Worm (Caenorhabditis elegans): ENCODE results near the gene Y39B6A.29.
"Not testable (repeated sequence)": the region's sequence is repeated elsewhere in the genome, so short reads cannot be mapped to it uniquely, and the experiment has no call there.

Gene Y39B6A.29

ce11 chrV:19036061-19036460, 11.5 kb upstream of the Y39B6A.29 start:
- TF ChIP-seq ceh-28 (tag; optimal IDR thresholded peaks at IDR 0.05), result peak; percentile 92
- TF ChIP-seq egl-5 (tag; optimal IDR thresholded peaks at IDR 0.05), result no peak

ce11 chrV:19031456-19031855, 6.9 kb upstream of the Y39B6A.29 start, which contains the start of gene Y39B6A.27:
TSS of gene Y39B6A.27 (plus strand) at chrV:19031756.
- TF ChIP-seq nhr-28 (tag; optimal IDR thresholded peaks at IDR 0.05) (no peak), aly-2 (tag; optimal IDR thresholded peaks at IDR 0.05) (no peak), skn-1 (tag; optimal IDR thresholded peaks at IDR 0.05) (no peak), unc-39 (tag; optimal IDR thresholded peaks at IDR 0.05) (no peak), pqm-1 (tag; optimal IDR thresholded peaks at IDR 0.05) (no peak), fkh-10 (GFP tag; optimal IDR thresholded peaks at IDR 0.05) (no peak), elt-2 (tag; optimal IDR thresholded peaks at IDR 0.05) (no peak), tbx-2 (tag; optimal IDR thresholded peaks at IDR 0.05) (no peak), ceh-28 (tag; optimal IDR thresholded peaks at IDR 0.05) (no peak), R02D3.7 (tag; optimal IDR thresholded peaks at IDR 0.05) (no peak), ama-1 (optimal IDR thresholded peaks at IDR 0.05) (no peak), unc-62 (GFP tag; optimal IDR thresholded peaks at IDR 0.05) (no peak)

DNA sequence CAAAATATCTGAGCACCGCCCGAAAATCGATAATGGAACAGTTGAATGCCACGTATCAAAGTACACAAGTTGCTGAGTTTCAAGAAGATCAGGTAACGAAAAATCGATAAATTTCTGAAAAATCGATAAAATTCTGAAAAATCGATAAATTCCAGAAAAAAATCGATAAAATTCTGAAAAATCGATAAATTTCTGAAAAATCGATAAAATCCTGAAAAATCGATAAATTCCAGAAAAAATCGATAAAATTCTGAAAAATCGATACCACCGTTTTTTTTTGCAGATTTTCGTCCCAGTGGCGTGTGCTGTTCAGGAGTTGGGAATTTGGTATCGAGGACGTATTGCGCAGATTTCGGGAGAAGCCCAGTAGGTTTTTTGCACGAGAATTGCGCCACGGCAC, 2.8 kb upstream of the Y39B6A.29 start:
- peak; percentile 97 for TF ChIP-seq ceh-28 (tag; optimal IDR thresholded peaks at IDR 0.05)
- no peak for TF ChIP-seq jun-1 (tag; optimal IDR thresholded peaks at IDR 0.05)

- peak; percentile 55 for TF ChIP-seq ceh-28 (tag; optimal IDR thresholded peaks at IDR 0.05)
Observed at ce11 chrV:19026757-19027156, 2.2 kb upstream of the Y39B6A.29 start.

- no peak for TF ChIP-seq snpc-4 (tag; optimal IDR thresholded peaks at IDR 0.05)
Observed at ce11 chrV:19026163-19026562, 1.6 kb upstream of the Y39B6A.29 start, which contains the start of gene Y39B6A.25. TSS of gene Y39B6A.25 (plus strand) at chrV:19026463.

ce11 chrV:19019239-19019638, 5.3 kb downstream of the Y39B6A.29 start:
- peak; percentile 85 for TF ChIP-seq ceh-28 (tag; optimal IDR thresholded peaks at IDR 0.05)
- no peak for TF ChIP-seq eor-1 (tag; optimal IDR thresholded peaks at IDR 0.05)

ce11 chrV:19014940-19015339, 9.6 kb downstream of the Y39B6A.29 start:
- TF ChIP-seq ceh-28 (tag; optimal IDR thresholded peaks at IDR 0.05), result peak; percentile 70

ce11 chrV:19014273-19014672, 10.3 kb downstream of the Y39B6A.29 start, which contains the start of gene Y39B6A.30:
TSS of gene Y39B6A.30 (plus strand) at chrV:19014573.
- not testable (repeated sequence) for TF ChIP-seq nhr-76, fos-1, lin-39 (tag; optimal IDR thresholded peaks at IDR 0.05)

DNA sequence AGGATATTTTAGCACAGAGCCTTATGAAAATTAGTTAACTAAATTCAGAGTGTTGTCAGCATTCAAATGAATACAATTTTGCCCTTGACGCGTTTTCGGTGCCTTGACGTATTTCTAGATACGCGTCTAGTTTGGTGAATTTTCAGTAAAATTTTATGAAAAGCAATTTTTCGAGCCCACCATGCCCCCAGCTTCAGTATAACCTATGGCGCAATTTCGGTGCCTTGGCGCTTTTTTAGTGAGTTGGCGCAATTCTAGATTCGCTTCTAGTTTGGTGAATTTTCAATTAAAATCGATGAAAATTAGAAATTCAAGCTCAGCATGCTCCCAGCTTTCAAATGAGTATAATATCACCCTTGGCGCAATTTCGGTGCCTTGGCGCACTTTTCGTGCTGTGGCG, 11.4 kb downstream of the Y39B6A.29 start:
- TF ChIP-seq snpc-4 (tag; optimal IDR thresholded peaks at IDR 0.05), result no peak
- TF ChIP-seq egl-5 (tag; optimal IDR thresholded peaks at IDR 0.05), result no peak
- no peak for TF ChIP-seq nfya-1 (tag; optimal IDR thresholded peaks at IDR 0.05; ENCODE audit: insufficient read depth)
- TF ChIP-seq nhr-43 (tag; optimal IDR thresholded peaks at IDR 0.05; ENCODE audit: poor library complexity, severe bottlenecking), result no peak
- no peak for TF ChIP-seq nhr-28 (tag; optimal IDR thresholded peaks at IDR 0.05)
- no peak for TF ChIP-seq R02D3.7 (tag; optimal IDR thresholded peaks at IDR 0.05)
- TF ChIP-seq nhr-11 (tag; optimal IDR thresholded peaks at IDR 0.05), result no peak
- TF ChIP-seq elt-2 (tag; optimal IDR thresholded peaks at IDR 0.05), result no peak

DNA sequence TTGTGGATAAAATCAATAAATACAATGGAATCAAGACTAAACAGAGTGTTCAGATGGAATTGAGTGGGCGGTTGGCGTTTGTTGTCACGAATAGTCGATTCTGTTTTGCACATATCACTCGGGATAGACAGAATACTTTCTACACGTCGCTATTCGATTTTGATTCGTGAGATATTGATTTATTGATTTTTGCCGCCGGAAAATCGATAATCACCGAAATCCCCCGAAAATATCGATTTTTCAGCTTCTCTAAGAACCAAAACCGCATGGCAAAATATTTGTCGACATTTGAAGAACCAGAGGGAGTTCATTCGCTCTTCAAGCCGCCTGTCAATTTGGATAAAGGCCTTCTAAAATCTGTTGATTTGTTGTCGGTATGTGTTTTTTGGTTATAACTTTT, 14.2 kb downstream of the Y39B6A.29 start:
- TF ChIP-seq egl-5 (tag; optimal IDR thresholded peaks at IDR 0.05), result no peak
- TF ChIP-seq ceh-28 (tag; optimal IDR thresholded peaks at IDR 0.05), result peak; percentile 92
